Worm (Caenorhabditis elegans) whole organism, L1 larva: ENCODE data around the gene lap-1.

Experiments
- C34B4.2 ChIP-seq: sonication (generic microtip); optimal IDR thresholded peaks from 2 replicates; lab custom pipeline; 2017; ENCODE audit warnings: mild to moderate bottlenecking, missing genetic modification characterization, missing compliant biosample characterization
- F16B12.6 ChIP-seq: fragments of 150-350 bp; optimal IDR thresholded peaks from 2 replicates; lab custom pipeline; 2014; ENCODE audit warnings: missing biosample characterization, missing genetic modification characterization
- Y116A8C.19 ChIP-seq: sonication (generic microtip); optimal IDR thresholded peaks from 2 replicates; lab custom pipeline; 2016; ENCODE audit warnings: missing compliant biosample characterization, missing genetic modification characterization, borderline replicate concordance
- aly-2 ChIP-seq: fragments of 150-350 bp; optimal IDR thresholded peaks from 2 replicates; lab custom pipeline; 2014; ENCODE audit warnings: missing biosample characterization, missing genetic modification characterization
- ama-1 ChIP-seq: fragments of 150-350 bp; optimal IDR thresholded peaks from 2 replicates; lab custom pipeline; 2014
- blmp-1 ChIP-seq: fragments of 150-350 bp; optimal IDR thresholded peaks from 2 replicates; lab custom pipeline; 2014; ENCODE audit warnings: missing biosample characterization, missing genetic modification characterization
- ceh-63 ChIP-seq: fragments of 200-800 bp; sonication (Bioruptor generic); optimal IDR thresholded peaks from 2 replicates; lab custom pipeline; 2018; ENCODE audit warnings: mild to moderate bottlenecking, missing genetic modification characterization, missing compliant biosample characterization
- ceh-8 ChIP-seq: fragments of 200-800 bp; sonication (Bioruptor generic); optimal IDR thresholded peaks from 2 replicates; lab custom pipeline; 2018; ENCODE audit warnings: mild to moderate bottlenecking, missing genetic modification characterization, moderate library complexity, missing compliant biosample characterization
- ceh-82 ChIP-seq, 3 experiments: fragments of 150-350 bp in 1 of 3; sonication (generic microtip) in 2 of 3; optimal IDR thresholded peaks; 2 replicates each; lab custom pipeline; 2014 to 2017; ENCODE audit warnings: missing biosample characterization in 3 of 3, missing genetic modification characterization in 3 of 3
- ceh-88 ChIP-seq: fragments of 200-800 bp; sonication (Bioruptor generic); IDR thresholded peaks from 2 replicates; pipeline ENCODE4 v1.3.6; 2022; ENCODE audit warnings: missing genetic modification characterization, missing compliant biosample characterization
- egl-27 ChIP-seq, 2 experiments: fragments of 150-350 bp in 1 of 2; sonication (generic microtip); optimal IDR thresholded peaks; 3 replicates each; lab custom pipeline; 2017 to 2018; ENCODE audit warnings: missing biosample characterization in 2 of 2, missing genetic modification characterization in 2 of 2, missing genetic modification reagents in 2 of 2
- elt-2 ChIP-seq: sonication (generic microtip); optimal IDR thresholded peaks from 2 replicates; lab custom pipeline; 2016; ENCODE audit warnings: missing genetic modification characterization, mild to moderate bottlenecking, inconsistent platforms, missing compliant biosample characterization, missing genetic modification reagents
- ets-5 ChIP-seq: fragments of 200-800 bp; sonication (Bioruptor generic); IDR thresholded peaks from 2 replicates; pipeline ENCODE4 v1.3.6; 2022; ENCODE audit warnings: missing genetic modification characterization, missing compliant biosample characterization
- fkh-10 ChIP-seq: sonication (generic microtip); optimal IDR thresholded peaks from 2 replicates; lab custom pipeline; 2017; ENCODE audit warnings: missing biosample characterization, missing genetic modification reagents, missing genetic modification characterization
- fkh-4 ChIP-seq: sonication (generic microtip); optimal IDR thresholded peaks from 2 replicates; lab custom pipeline; 2016; ENCODE audit warnings: missing compliant biosample characterization, missing genetic modification characterization, borderline replicate concordance
- fos-1 ChIP-seq: fragments of 150-350 bp; optimal IDR thresholded peaks from 2 replicates; lab custom pipeline; 2014; ENCODE audit warnings: missing biosample characterization, missing genetic modification characterization
- grh-1 ChIP-seq: fragments of 200-800 bp; sonication (Bioruptor generic); IDR thresholded peaks from 2 replicates; pipeline ENCODE4 v1.3.6; 2022; ENCODE audit warnings: missing genetic modification reagents, missing genetic modification characterization, missing compliant biosample characterization
- hlh-17 ChIP-seq: fragments of 200-800 bp; sonication (Bioruptor generic); optimal IDR thresholded peaks from 2 replicates; lab custom pipeline; 2018; ENCODE audit warnings: missing genetic modification characterization, mild to moderate bottlenecking, missing compliant biosample characterization, moderate library complexity, borderline replicate concordance
- hlh-4 ChIP-seq: sonication (generic microtip); optimal IDR thresholded peaks from 2 replicates; lab custom pipeline; 2016; ENCODE audit warnings: mild to moderate bottlenecking, missing genetic modification characterization, missing compliant biosample characterization
- hpl-2 ChIP-seq: fragments of 150-350 bp; optimal IDR thresholded peaks from 2 replicates; lab custom pipeline; 2014; ENCODE audit warnings: missing biosample characterization, missing genetic modification reagents, missing genetic modification characterization
- isw-1 ChIP-seq: fragments of 200-800 bp; sonication (Bioruptor generic); IDR thresholded peaks from 2 replicates; pipeline ENCODE4 v1.3.6; 2022; ENCODE audit warnings: missing genetic modification characterization, missing compliant biosample characterization
- jun-1 ChIP-seq: fragments of 150-350 bp; optimal IDR thresholded peaks from 2 replicates; lab custom pipeline; 2014; ENCODE audit warnings: missing biosample characterization, missing genetic modification reagents, missing genetic modification characterization
- lin-13 ChIP-seq: fragments of 150-350 bp; optimal IDR thresholded peaks from 2 replicates; lab custom pipeline; 2014; ENCODE audit warnings: missing biosample characterization, missing genetic modification reagents, missing genetic modification characterization
- lin-14 ChIP-seq: fragments of 200-800 bp; sonication (Bioruptor generic); optimal IDR thresholded peaks from 2 replicates; lab custom pipeline; 2018; ENCODE audit warnings: mild to moderate bottlenecking, missing genetic modification characterization, moderate library complexity, missing compliant biosample characterization
- lin-15B ChIP-seq: fragments of 150-350 bp; sonication (generic microtip); optimal IDR thresholded peaks from 3 replicates; lab custom pipeline; 2014; ENCODE audit warnings: missing biosample characterization, missing genetic modification characterization
- lin-35 ChIP-seq, 2 experiments: fragments of 150-350 bp; optimal IDR thresholded peaks; 2 replicates each; lab custom pipeline; 2014; ENCODE audit warnings: missing biosample characterization in 2 of 2, missing genetic modification characterization in 2 of 2, missing genetic modification reagents in 2 of 2
- lin-39 ChIP-seq: fragments of 150-350 bp; optimal IDR thresholded peaks from 2 replicates; lab custom pipeline; 2014; ENCODE audit warnings: missing biosample characterization, missing genetic modification reagents, missing genetic modification characterization
- lir-3 ChIP-seq: sonication (generic microtip); optimal IDR thresholded peaks from 2 replicates; lab custom pipeline; 2016; ENCODE audit warnings: mild to moderate bottlenecking, missing genetic modification characterization, moderate library complexity, missing compliant biosample characterization; ENCODE audit not compliant: poor library complexity
- mab-9 ChIP-seq: fragments of 200-800 bp; sonication (Bioruptor generic); IDR thresholded peaks from 2 replicates; pipeline ENCODE4 v1.3.6; 2022; ENCODE audit warnings: missing genetic modification reagents, missing genetic modification characterization, missing compliant biosample characterization
- mdl-1 ChIP-seq, 2 experiments: fragments of 150-350 bp; optimal IDR thresholded peaks; 2 replicates each; lab custom pipeline; 2014 to 2017; ENCODE audit warnings: missing biosample characterization in 2 of 2, missing genetic modification characterization in 2 of 2, inconsistent platforms in 1 of 2
- mep-1 ChIP-seq: fragments of 150-350 bp; optimal IDR thresholded peaks from 2 replicates; lab custom pipeline; 2014; ENCODE audit warnings: missing biosample characterization, missing genetic modification characterization
- nhr-12 ChIP-seq: sonication (generic microtip); optimal IDR thresholded peaks from 2 replicates; lab custom pipeline; 2017; ENCODE audit warnings: missing biosample characterization, missing genetic modification characterization
- nhr-28 ChIP-seq: fragments of 150-350 bp; optimal IDR thresholded peaks from 2 replicates; lab custom pipeline; 2014; ENCODE audit warnings: missing biosample characterization, missing genetic modification characterization
- nhr-47 ChIP-seq: sonication (generic microtip); optimal IDR thresholded peaks from 2 replicates; lab custom pipeline; 2016; ENCODE audit warnings: mild to moderate bottlenecking, missing genetic modification characterization, moderate library complexity, missing compliant biosample characterization
- nhr-71 ChIP-seq: sonication (generic microtip); optimal IDR thresholded peaks from 2 replicates; lab custom pipeline; 2016; ENCODE audit warnings: mild to moderate bottlenecking, missing genetic modification characterization, moderate library complexity, missing compliant biosample characterization
- nhr-77 ChIP-seq: fragments of 150-350 bp; optimal IDR thresholded peaks from 2 replicates; lab custom pipeline; 2014; ENCODE audit warnings: missing biosample characterization, missing genetic modification characterization
- nhr-84 ChIP-seq: sonication (generic microtip); optimal IDR thresholded peaks from 2 replicates; lab custom pipeline; 2017; ENCODE audit warnings: missing biosample characterization, missing genetic modification characterization
- nhr-85 ChIP-seq: sonication (generic microtip); peaks from one replicate; lab custom pipeline; 2016; ENCODE audit warnings: missing genetic modification characterization, inconsistent platforms, missing compliant biosample characterization
- pag-3 ChIP-seq: sonication (generic microtip); optimal IDR thresholded peaks from 2 replicates; lab custom pipeline; 2017; ENCODE audit warnings: missing genetic modification characterization, mild to moderate bottlenecking, missing compliant biosample characterization, antibody characterized with exemption, borderline replicate concordance; ENCODE audit not compliant: insufficient read depth
- rnt-1 ChIP-seq: sonication (generic microtip); optimal IDR thresholded peaks from 2 replicates; lab custom pipeline; 2016; ENCODE audit warnings: mild to moderate bottlenecking, missing genetic modification characterization, moderate library complexity, missing compliant biosample characterization
- snpc-4 ChIP-seq: fragments of 150-350 bp; optimal IDR thresholded peaks from 2 replicates; lab custom pipeline; 2014; ENCODE audit warnings: missing biosample characterization, missing genetic modification characterization
- snu-23 ChIP-seq: sonication (generic microtip); optimal IDR thresholded peaks from 2 replicates; lab custom pipeline; 2016; ENCODE audit warnings: missing genetic modification characterization, missing compliant biosample characterization
- sox-4 ChIP-seq: sonication (generic microtip); optimal IDR thresholded peaks from 2 replicates; lab custom pipeline; 2016; ENCODE audit warnings: missing genetic modification characterization, missing compliant biosample characterization
- sptf-1 ChIP-seq: fragments of 150-350 bp; optimal IDR thresholded peaks from 2 replicates; lab custom pipeline; 2014; ENCODE audit warnings: missing biosample characterization, missing genetic modification characterization
- swsn-7 ChIP-seq: sonication (generic microtip); optimal IDR thresholded peaks from 2 replicates; lab custom pipeline; 2016; ENCODE audit warnings: missing genetic modification characterization, missing compliant biosample characterization
- tlp-1 ChIP-seq: fragments of 150-350 bp; optimal IDR thresholded peaks from 2 replicates; lab custom pipeline; 2014; ENCODE audit warnings: missing biosample characterization, missing genetic modification characterization
- unc-130 ChIP-seq: fragments of 150-350 bp; optimal IDR thresholded peaks from 2 replicates; lab custom pipeline; 2017; ENCODE audit warnings: missing biosample characterization, missing genetic modification characterization, inconsistent platforms
- unc-30 ChIP-seq: sonication (generic microtip); optimal IDR thresholded peaks from 2 replicates; lab custom pipeline; 2017; ENCODE audit warnings: missing biosample characterization, missing genetic modification characterization
- unc-62 ChIP-seq: fragments of 150-350 bp; optimal IDR thresholded peaks from 2 replicates; lab custom pipeline; 2014; ENCODE audit warnings: missing biosample characterization, missing genetic modification reagents, missing genetic modification characterization
- unc-86 ChIP-seq: sonication (generic microtip); optimal IDR thresholded peaks from 2 replicates; lab custom pipeline; 2016; ENCODE audit warnings: missing genetic modification characterization, missing compliant biosample characterization
- unc-98 ChIP-seq: fragments of 200-800 bp; sonication (Bioruptor generic); IDR thresholded peaks from 2 replicates; pipeline ENCODE4 v1.3.6; 2022; ENCODE audit warnings: missing genetic modification characterization, missing compliant biosample characterization
- vab-15 ChIP-seq: sonication (generic microtip); optimal IDR thresholded peaks from 2 replicates; lab custom pipeline; 2017; ENCODE audit warnings: missing genotype, mild to moderate bottlenecking, missing genetic modification characterization, missing compliant biosample characterization
- xbp-1 ChIP-seq: sonication (generic microtip); optimal IDR thresholded peaks from 2 replicates; lab custom pipeline; 2016; ENCODE audit warnings: missing genetic modification characterization, missing compliant biosample characterization
- ztf-11 ChIP-seq, 2 experiments: sonication (generic microtip); optimal IDR thresholded peaks; 2 replicates each; lab custom pipeline; 2016 to 2017; ENCODE audit warnings: missing genetic modification characterization in 2 of 2, missing biosample characterization in 1 of 2, missing compliant biosample characterization in 1 of 2

The lap-1 gene

ce11 chrIII:8425076-8425475 lies 23.3 kb upstream of the lap-1 start (continued):
- TF ChIP-seq lin-15B = no peak
- no peak for TF ChIP-seq nhr-12 (tag; lab: Kevin White, UChicago)
- no peak for TF ChIP-seq unc-98 (GFP tag; lab: Robert Waterston, UW)
- peak; percentile 55 for TF ChIP-seq unc-86
- TF ChIP-seq egl-27 (tag; optimal IDR thresholded peaks at IDR 0.05; lab: Kevin White, UChicago) = no peak
- TF ChIP-seq tlp-1 (tag; lab: Kevin White, UChicago) = no peak
- TF ChIP-seq ceh-82 (tag; optimal IDR thresholded peaks at IDR 0.05; lab: Kevin White, UChicago) = peak in 2 of 3 experiments; percentile 17 to 54
- peak; percentile 43 for TF ChIP-seq elt-2 (tag; lab: Kevin White, UChicago)
- peak; percentile 60 for TF ChIP-seq nhr-85 (tag; lab: Kevin White, UChicago)
- TF ChIP-seq ets-5 (GFP tag; lab: Robert Waterston, UW) = no peak
- no peak for TF ChIP-seq pag-3 (tag; lab: Kevin White, UChicago)
- TF ChIP-seq sptf-1 = no peak
- TF ChIP-seq unc-30 (tag; lab: Kevin White, UChicago) = no peak
- TF ChIP-seq mep-1 (tag; lab: Kevin White, UChicago) = peak; percentile 83
- no peak for TF ChIP-seq ceh-88 (GFP tag; lab: Robert Waterston, UW)
- TF ChIP-seq nhr-71 (tag; lab: Kevin White, UChicago) = peak; percentile 82
- peak; percentile 44 for TF ChIP-seq lin-13
- peak; percentile 54 to 74 for TF ChIP-seq lin-35 (GFP tag; optimal IDR thresholded peaks at IDR 0.05; lab: Kevin White, UChicago)
- TF ChIP-seq unc-62 = no peak
- TF ChIP-seq swsn-7 (tag; lab: Kevin White, UChicago) = peak; percentile 62
- TF ChIP-seq hlh-4 (tag; lab: Kevin White, UChicago) = no peak
- peak; percentile 39 for TF ChIP-seq F16B12.6 (tag; lab: Kevin White, UChicago)
- TF ChIP-seq fkh-4 = no peak
- no peak for TF ChIP-seq C34B4.2 (tag; lab: Kevin White, UChicago)
- TF ChIP-seq isw-1 (GFP tag; lab: Robert Waterston, UW) = no peak
- no peak for TF ChIP-seq vab-15
- TF ChIP-seq snpc-4 (tag; lab: Kevin White, UChicago) = peak; percentile 10
- peak; percentile 22 for TF ChIP-seq rnt-1 (tag; lab: Kevin White, UChicago)
- no peak for TF ChIP-seq nhr-84 (tag; lab: Kevin White, UChicago)
- no peak for TF ChIP-seq hlh-17
- no peak for TF ChIP-seq nhr-28 (tag; lab: Kevin White, UChicago)
- no peak for TF ChIP-seq aly-2 (tag; lab: Kevin White, UChicago)
- no peak for TF ChIP-seq lin-39 (tag; lab: Kevin White, UChicago)
- TF ChIP-seq sox-4 = no peak
- TF ChIP-seq fos-1 (tag; lab: Kevin White, UChicago) = no peak
- no peak for TF ChIP-seq unc-130
- no peak for TF ChIP-seq ceh-8 (GFP tag; lab: Kevin White, UChicago)
- no peak for TF ChIP-seq ceh-63 (GFP tag; lab: Kevin White, UChicago)
- peak; percentile 55 for TF ChIP-seq blmp-1
- TF ChIP-seq lin-14 (GFP tag; lab: Kevin White, UChicago) = peak; percentile 85
- TF ChIP-seq hpl-2 (GFP tag; lab: Kevin White, UChicago) = no peak
- peak in 1 of 2 experiments; percentile 48 for TF ChIP-seq ztf-11 (tag; optimal IDR thresholded peaks at IDR 0.05; lab: Kevin White, UChicago)
- peak; percentile 30 for TF ChIP-seq nhr-77 (tag; lab: Kevin White, UChicago)
- TF ChIP-seq jun-1 (tag; lab: Kevin White, UChicago) = peak; percentile 47
- peak in 1 of 2 experiments; percentile 63 for TF ChIP-seq mdl-1 (tag; optimal IDR thresholded peaks at IDR 0.05; lab: Kevin White, UChicago)
- no peak for TF ChIP-seq grh-1 (GFP tag; lab: Robert Waterston, UW)
- peak; percentile 89 for TF ChIP-seq snu-23
- TF ChIP-seq mab-9 (GFP tag; lab: Robert Waterston, UW) = no peak
- no peak for TF ChIP-seq lir-3 (tag; lab: Kevin White, UChicago)
- TF ChIP-seq xbp-1 = peak; percentile 62
- TF ChIP-seq nhr-47 = peak; percentile 72
- TF ChIP-seq ama-1 (lab: Kevin White, UChicago) = peak; percentile 45
- TF ChIP-seq fkh-10 (GFP tag; lab: Kevin White, UChicago) = no peak
- no peak for TF ChIP-seq Y116A8C.19
